Worm (Caenorhabditis elegans) whole organism, midembryonic: ENCODE measurements around the gene R07B7.2.

Experiments
- T22C8.4 ChIP-seq: fragments of 200-800 bp; sonication (Bioruptor generic); IDR thresholded peaks from 2 replicates; pipeline ENCODE4 v1.3.6; 2022; ENCODE audit warnings: missing genetic modification characterization, missing compliant biosample characterization
- cog-1 ChIP-seq: sonication (generic microtip); optimal IDR thresholded peaks from 2 replicates; lab custom pipeline; 2016; ENCODE audit warnings: missing genetic modification characterization, missing compliant biosample characterization
- flt-1 ChIP-seq: fragments of 200-800 bp; sonication (Bioruptor generic); IDR thresholded peaks from 2 replicates; pipeline ENCODE4 v1.3.6; 2022; ENCODE audit warnings: missing genetic modification characterization, missing compliant biosample characterization
- klf-2 ChIP-seq: fragments of 200-800 bp; sonication (Bioruptor generic); conservative IDR thresholded peaks from 2 replicates; pipeline ENCODE4 v1.3.6; 2022; ENCODE audit warnings: missing genetic modification reagents, missing genetic modification characterization, missing compliant biosample characterization
- med-1 ChIP-seq: sonication (generic microtip); optimal IDR thresholded peaks from 2 replicates; lab custom pipeline; 2017; ENCODE audit warnings: missing genetic modification characterization, mild to moderate bottlenecking, missing compliant biosample characterization, antibody characterized with exemption, missing genetic modification reagents; ENCODE audit not compliant: insufficient read depth
- ref-1 ChIP-seq: fragments of 200-800 bp; sonication (Bioruptor generic); conservative IDR thresholded peaks from 2 replicates; pipeline ENCODE4 v1.3.6; 2022; ENCODE audit warnings: missing genetic modification reagents, missing genetic modification characterization, missing compliant biosample characterization
- tab-1 ChIP-seq: fragments of 200-800 bp; sonication (Bioruptor generic); IDR thresholded peaks from 2 replicates; pipeline ENCODE4 v1.3.6; 2022; ENCODE audit warnings: missing genetic modification characterization, missing compliant biosample characterization
- ztf-23 ChIP-seq: fragments of 200-800 bp; sonication (Bioruptor generic); IDR thresholded peaks from 2 replicates; pipeline ENCODE4 v1.3.6; 2022; ENCODE audit warnings: missing genetic modification reagents, missing genetic modification characterization, missing compliant biosample characterization
- ztf-29 ChIP-seq: fragments of 200-800 bp; sonication (Bioruptor generic); IDR thresholded peaks from 2 replicates; pipeline ENCODE4 v1.3.6; 2022; ENCODE audit warnings: missing genetic modification reagents, missing genetic modification characterization, missing compliant biosample characterization

The R07B7.2 gene

DNA sequence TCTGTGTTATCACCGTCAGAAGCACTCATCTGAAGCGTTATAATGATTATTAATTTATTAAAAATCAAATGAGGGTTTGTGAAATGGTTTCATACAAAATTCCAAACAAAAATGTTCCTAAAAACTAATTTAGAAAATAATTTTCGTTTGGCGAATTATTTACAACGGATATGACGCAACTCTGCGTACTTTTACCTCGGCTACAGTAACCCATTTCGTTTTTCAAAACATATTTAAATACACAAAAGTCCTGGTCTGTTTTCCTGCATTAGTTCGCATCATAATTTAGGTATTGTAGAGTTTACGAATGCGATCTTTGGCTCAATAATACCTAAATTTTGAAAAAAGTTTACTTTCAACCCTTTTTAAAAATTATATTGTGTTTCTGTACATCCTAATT, at the start of gene R07B7.2:
TSS of gene R07B7.2 (minus strand) at position 35 of the 400 bp plus-strand sequence.
- TF ChIP-seq ztf-29 (no peak), med-1 (no peak), klf-2 (GFP tag; lab: Robert Waterston, UW) (no peak), ztf-23 (GFP tag; lab: Robert Waterston, UW) (no peak), T22C8.4 (GFP tag; lab: Robert Waterston, UW) (no peak), flt-1 (GFP tag; lab: Robert Waterston, UW) (no peak), tab-1 (GFP tag; lab: Robert Waterston, UW) (no peak), ref-1 (GFP tag; lab: Robert Waterston, UW) (no peak), cog-1 (no peak)

DNA sequence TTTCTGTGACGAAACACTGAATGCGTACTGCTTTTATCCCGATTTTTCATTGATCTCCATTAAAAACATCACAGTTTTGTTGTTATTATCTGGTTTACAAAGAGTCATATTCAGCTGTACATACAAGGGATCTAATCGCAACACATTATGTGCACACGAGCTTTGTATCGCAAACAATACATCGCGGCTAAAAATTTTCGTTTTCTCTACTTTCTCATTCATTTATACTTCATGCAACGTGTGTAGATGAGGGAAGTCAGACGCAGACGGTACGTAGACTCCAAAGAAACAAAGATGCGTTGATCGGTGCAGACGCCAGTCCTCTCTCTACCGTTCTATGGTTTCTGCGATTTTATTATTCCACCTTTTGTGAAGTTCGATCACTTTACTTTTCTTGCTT, 47.3 kb upstream of the R07B7.2 start, which contains the start of gene nhr-136:
TSS of gene nhr-136 (plus strand) at position 301 of the 400 bp plus-strand sequence.
- no peak for TF ChIP-seq cog-1
- TF ChIP-seq ztf-29 = no peak
- no peak for TF ChIP-seq flt-1 (GFP tag; lab: Robert Waterston, UW)
- TF ChIP-seq klf-2 (GFP tag; lab: Robert Waterston, UW) = no peak
- no peak for TF ChIP-seq tab-1 (GFP tag; lab: Robert Waterston, UW)
- no peak for TF ChIP-seq T22C8.4 (GFP tag; lab: Robert Waterston, UW)

DNA sequence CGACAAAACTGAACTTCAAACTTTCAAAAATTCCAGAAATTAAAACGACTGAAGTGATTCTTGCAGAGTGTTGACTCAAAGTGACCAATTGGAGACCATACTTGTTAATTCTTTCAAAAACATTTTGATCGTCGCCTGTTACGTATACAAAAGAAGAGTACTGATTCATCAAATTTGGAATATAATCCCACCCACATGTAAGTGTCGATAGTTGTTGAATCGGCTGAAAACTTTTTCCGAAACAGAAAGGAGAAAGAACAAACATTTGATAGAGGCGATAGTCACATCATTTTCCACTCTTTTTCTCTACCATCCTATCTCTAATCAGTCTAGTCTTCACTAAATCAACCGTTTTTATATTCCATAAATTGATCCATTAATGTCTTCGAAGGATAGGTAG, 44.4 kb upstream of the R07B7.2 start, which contains the start of gene nhr-153:
TSS of gene nhr-153 (plus strand) at position 301 of the 400 bp plus-strand sequence.
- TF ChIP-seq T22C8.4 (GFP tag; lab: Robert Waterston, UW) = no peak
- no peak for TF ChIP-seq ztf-23 (GFP tag; lab: Robert Waterston, UW)

DNA sequence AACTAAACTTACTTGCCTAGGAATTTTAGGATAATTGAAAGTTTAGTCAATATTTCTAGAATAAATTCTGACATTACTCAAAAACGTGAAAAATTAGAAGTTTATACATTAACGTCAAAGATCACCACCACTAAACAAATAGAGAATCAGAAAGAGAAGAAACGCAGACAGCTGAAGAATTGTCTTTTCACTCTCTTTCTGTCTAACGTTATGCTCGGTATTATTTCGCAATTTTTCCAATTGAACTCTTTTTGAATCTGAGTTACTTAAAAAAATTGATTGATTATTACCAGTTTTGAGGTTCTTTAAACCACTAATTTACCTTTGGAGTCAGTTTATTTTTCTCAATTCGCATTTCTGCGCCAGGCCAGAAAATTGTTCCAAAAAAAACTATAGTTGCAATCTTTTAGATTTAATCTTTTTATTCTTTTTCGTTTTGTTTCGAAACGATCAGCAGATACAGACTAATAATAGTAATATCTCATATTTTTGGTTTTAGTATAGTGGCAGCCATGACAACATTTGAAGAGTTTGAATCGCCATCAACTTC, 41.3 kb upstream of the R07B7.2 start, which contains the start of gene nhr-154:
TSS of gene nhr-154 (plus strand) at position 500 of the 550 bp plus-strand sequence.
- TF ChIP-seq tab-1 (GFP tag; lab: Robert Waterston, UW) (no peak), flt-1 (GFP tag; lab: Robert Waterston, UW) (no peak), ztf-29 (no peak), klf-2 (GFP tag; lab: Robert Waterston, UW) (no peak), T22C8.4 (GFP tag; lab: Robert Waterston, UW) (no peak), med-1 (no peak), ref-1 (GFP tag; lab: Robert Waterston, UW) (no peak)

DNA sequence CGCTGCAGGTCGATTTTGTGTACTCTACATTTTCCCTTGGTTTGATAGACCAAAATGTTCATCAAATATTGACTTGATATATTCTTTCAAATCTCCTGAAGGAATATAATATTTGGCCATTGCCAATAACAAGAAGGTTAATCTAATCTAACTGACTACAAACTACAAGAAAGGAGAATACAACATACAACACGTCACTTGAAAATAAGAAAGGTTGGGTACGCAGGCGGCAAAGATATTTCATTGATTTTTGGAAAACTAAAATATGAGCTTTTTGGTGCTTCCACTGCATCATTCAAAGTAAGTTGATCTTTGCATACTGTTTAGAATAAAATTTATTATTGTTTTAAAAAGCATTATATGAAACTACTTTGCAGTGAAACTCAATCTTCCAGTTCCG, 38.6 kb upstream of the R07B7.2 start, which contains the start of gene nhr-209:
TSS of gene nhr-209 (plus strand) at position 27 of the 400 bp plus-strand sequence.
- TF ChIP-seq ztf-29 = no peak
- no peak for TF ChIP-seq med-1
- TF ChIP-seq ref-1 (GFP tag; lab: Robert Waterston, UW) = no peak
- TF ChIP-seq ztf-23 (GFP tag; lab: Robert Waterston, UW) = no peak
- TF ChIP-seq cog-1 = no peak
- TF ChIP-seq klf-2 (GFP tag; lab: Robert Waterston, UW) = no peak
- TF ChIP-seq T22C8.4 (GFP tag; lab: Robert Waterston, UW) = no peak
- no peak for TF ChIP-seq tab-1 (GFP tag; lab: Robert Waterston, UW)
- TF ChIP-seq flt-1 (GFP tag; lab: Robert Waterston, UW) = no peak

DNA sequence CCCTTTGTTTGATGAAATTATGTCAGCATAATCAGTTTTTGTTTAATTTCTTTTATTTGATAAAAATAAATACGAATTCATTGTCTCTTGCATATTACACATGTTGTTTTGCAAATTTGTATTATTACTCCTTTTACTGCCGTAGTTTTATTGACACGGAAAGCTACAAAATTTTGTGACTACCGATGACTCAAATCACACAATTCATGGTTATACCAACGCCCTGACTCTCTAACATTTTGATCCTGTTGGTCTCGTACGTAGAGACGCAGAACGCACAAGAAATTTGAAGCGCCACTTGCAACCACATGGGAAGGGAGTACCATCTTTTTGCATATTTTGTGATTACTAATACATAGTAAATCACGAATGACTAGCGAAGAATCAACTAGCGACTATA, 36.3 kb upstream of the R07B7.2 start, which contains the start of gene nhr-207:
TSS of gene nhr-207 (plus strand) at position 282 of the 400 bp plus-strand sequence.
- TF ChIP-seq ztf-23 (GFP tag; lab: Robert Waterston, UW) (no peak), flt-1 (GFP tag; lab: Robert Waterston, UW) (no peak), tab-1 (GFP tag; lab: Robert Waterston, UW) (no peak), T22C8.4 (GFP tag; lab: Robert Waterston, UW) (no peak), ref-1 (GFP tag; lab: Robert Waterston, UW) (no peak), klf-2 (GFP tag; lab: Robert Waterston, UW) (no peak), cog-1 (no peak), med-1 (no peak), ztf-29 (no peak)

DNA sequence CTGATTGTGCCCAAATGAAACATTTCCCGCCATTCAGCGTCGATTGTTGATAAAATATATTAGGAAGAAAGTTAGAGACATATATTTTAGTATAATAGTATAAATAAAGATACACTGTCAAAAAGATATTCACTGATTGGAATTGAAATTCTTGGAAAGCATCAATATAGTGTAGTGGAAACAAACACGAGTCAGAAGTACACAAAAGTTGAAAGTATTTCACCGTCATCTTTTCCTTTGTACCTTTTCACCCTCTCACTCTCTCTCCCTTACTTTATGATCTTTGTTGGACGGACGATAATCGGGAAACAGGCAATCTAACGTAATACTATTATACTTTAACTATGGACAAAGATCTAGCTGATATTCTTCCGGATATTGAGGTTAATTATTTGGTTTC, 34.5 kb upstream of the R07B7.2 start, which contains the start of gene nhr-208:
TSS of gene nhr-208 (plus strand) at position 288 of the 400 bp plus-strand sequence.
- TF ChIP-seq cog-1 (no peak), ztf-29 (no peak), flt-1 (GFP tag; lab: Robert Waterston, UW) (no peak), klf-2 (GFP tag; lab: Robert Waterston, UW) (no peak), tab-1 (GFP tag; lab: Robert Waterston, UW) (no peak), ref-1 (GFP tag; lab: Robert Waterston, UW) (no peak), ztf-23 (GFP tag; lab: Robert Waterston, UW) (no peak), med-1 (no peak), T22C8.4 (GFP tag; lab: Robert Waterston, UW) (no peak)

DNA sequence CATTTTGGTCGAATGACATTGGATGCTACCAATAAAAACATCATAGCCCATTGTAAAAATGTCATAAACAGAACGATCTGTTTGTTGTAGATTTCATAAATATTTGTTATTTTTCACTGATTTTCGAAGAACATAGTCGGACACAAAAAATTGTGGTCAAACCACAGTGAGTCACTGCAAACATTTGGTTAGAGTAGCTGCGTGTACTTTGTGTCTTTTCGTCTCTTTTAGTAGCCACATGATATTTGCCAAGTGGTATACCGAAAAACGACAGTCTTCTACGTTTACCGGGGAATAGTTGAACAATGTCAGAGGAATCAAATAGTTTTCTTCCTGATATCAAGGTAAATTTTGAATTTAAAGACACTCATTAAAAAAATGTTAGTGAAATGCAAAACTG, 32.2 kb upstream of the R07B7.2 start, which contains the start of gene nhr-206:
TSS of gene nhr-206 (plus strand) at position 248 of the 400 bp plus-strand sequence.
- TF ChIP-seq ztf-29 = no peak
- no peak for TF ChIP-seq med-1
- no peak for TF ChIP-seq cog-1
- no peak for TF ChIP-seq tab-1 (GFP tag; lab: Robert Waterston, UW)
- TF ChIP-seq klf-2 (GFP tag; lab: Robert Waterston, UW) = no peak
- no peak for TF ChIP-seq T22C8.4 (GFP tag; lab: Robert Waterston, UW)
- TF ChIP-seq ref-1 (GFP tag; lab: Robert Waterston, UW) = no peak
- TF ChIP-seq ztf-23 (GFP tag; lab: Robert Waterston, UW) = no peak
- TF ChIP-seq flt-1 (GFP tag; lab: Robert Waterston, UW) = no peak

DNA sequence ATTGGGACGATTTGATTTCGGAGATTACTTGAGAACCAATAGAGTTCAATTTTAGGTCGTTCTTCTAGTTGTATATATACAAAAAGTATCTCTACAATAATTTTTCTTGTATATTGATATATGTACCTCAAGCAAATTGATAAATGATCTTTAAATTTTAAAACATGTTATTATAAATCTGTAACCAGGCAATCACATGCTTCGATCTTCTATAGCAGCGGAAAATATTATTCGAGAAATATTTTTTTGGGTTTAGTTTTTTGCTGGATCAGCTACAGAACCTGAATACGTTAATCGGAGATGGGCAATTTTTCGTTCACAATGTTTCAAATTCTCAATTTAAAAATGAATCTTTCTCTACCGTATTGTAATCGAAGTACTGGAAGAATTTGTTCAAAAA, 29.2 kb upstream of the R07B7.2 start, which contains the start of gene R07B7.12:
TSS of gene R07B7.12 (plus strand) at position 301 of the 400 bp plus-strand sequence.
- TF ChIP-seq flt-1 (GFP tag; lab: Robert Waterston, UW) (no peak), ref-1 (GFP tag; lab: Robert Waterston, UW) (no peak), cog-1 (no peak), med-1 (no peak), klf-2 (GFP tag; lab: Robert Waterston, UW) (no peak)

DNA sequence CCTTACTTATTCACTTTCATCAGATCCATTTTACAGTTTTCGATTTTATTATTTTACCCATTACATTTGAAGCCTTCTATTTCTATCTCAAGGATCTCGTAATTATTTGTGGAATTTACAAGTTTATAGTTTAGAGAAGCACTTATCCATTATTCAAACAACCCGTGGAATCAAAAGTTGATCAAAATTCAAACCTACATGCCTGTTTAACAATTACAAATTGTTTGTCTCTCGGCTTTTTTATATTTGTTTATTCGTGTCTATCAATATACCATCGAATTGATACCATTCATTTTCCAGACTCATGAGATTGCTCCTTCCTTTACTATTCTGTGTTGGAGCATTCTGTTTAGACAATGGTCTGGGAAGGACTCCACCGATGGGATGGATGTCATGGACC, 27.4 kb upstream of the R07B7.2 start, which contains the start of gene gana-1:
TSS of gene gana-1 (plus strand) at position 301 of the 400 bp plus-strand sequence.
- TF ChIP-seq T22C8.4 (GFP tag; lab: Robert Waterston, UW) (no peak), ref-1 (GFP tag; lab: Robert Waterston, UW) (no peak), tab-1 (GFP tag; lab: Robert Waterston, UW) (no peak), klf-2 (GFP tag; lab: Robert Waterston, UW) (no peak), med-1 (no peak), flt-1 (GFP tag; lab: Robert Waterston, UW) (no peak), ztf-29 (no peak), ztf-23 (GFP tag; lab: Robert Waterston, UW) (no peak), cog-1 (no peak)
